Worm (Caenorhabditis elegans): ENCODE data around the gene odr-10.

odr-10 gene

DNA sequence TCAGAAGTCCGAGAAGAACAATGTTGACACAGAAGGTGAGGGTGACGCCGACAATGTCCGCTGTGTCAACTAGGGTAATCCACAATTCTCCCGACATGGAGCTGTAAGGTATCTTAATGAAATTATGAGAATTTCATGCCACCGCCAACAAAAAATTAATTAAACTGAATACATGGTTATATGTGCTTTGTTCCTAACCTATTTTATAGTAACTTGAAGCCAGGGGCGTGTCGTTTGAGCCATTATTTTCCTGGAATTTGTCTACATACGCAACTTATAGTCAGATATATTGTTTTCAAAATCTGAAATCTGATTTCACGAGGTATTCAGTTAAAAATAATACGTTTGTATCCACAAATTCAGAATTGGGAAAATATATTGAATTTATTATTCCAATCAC lies at the start of gene odr-10:
odr-10 (minus strand) TSS at position 101 of the 400 bp plus-strand sequence.
- TF ChIP-seq fkh-8 (tag; optimal IDR thresholded peaks at IDR 0.05), result peak; percentile 31
- no peak for TF ChIP-seq nhr-19 (GFP tag; conservative IDR thresholded peaks at IDR 0.05)

DNA sequence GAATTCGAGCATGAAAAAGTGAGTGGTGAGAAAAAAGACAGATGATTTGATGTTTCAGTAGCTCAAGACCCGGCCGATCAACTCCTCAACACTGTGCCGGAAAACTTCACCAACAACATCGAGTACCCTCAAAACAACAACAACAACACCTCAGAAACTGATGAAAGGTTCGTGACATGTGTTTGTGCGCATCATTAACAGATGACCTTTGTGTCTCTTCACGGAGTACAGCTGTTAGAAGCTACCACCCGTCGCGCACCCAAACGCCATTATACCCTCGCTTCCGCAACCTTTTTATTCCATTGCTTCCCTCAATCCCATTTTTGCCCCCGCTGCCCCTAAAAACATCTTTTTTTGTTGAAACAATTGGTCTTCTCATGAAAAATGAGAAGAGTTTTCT lies 49.5 kb upstream of the odr-10 start:
- TF ChIP-seq C04F5.9 (tag; optimal IDR thresholded peaks at IDR 0.05) (no peak), efl-1 (optimal IDR thresholded peaks at IDR 0.05) (no peak), efl-1 (GFP tag; optimal IDR thresholded peaks at IDR 0.05 in 1 of 2) (peak in 1 of 2 experiments; percentile 22), dsc-1 (tag; optimal IDR thresholded peaks at IDR 0.05) (peak; percentile 33)

DNA sequence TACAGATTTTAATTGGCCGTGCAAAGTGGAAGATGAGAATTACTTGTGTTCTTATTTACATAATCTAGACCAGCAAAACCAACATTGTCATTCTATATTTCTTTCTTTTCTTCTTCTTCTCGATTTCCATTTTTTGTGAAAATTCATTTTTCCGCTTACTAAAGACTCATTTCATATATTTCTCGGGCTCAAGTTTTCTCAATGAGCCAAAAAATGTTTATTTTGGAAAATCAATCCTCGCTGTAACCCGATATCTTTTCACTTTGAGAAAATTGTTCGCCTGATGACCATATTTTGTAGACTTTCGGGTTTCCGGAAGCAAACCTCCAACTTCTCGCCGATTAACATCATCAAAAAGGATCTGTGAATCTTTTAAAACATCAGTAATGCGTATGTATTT lies 48.2 kb upstream of the odr-10 start, which contains the start of gene nhx-4:
nhx-4 (plus strand) TSS at position 301 of the 400 bp plus-strand sequence.
- TF ChIP-seq egl-27 (tag; optimal IDR thresholded peaks at IDR 0.05) (no peak), tbx-2 (tag; optimal IDR thresholded peaks at IDR 0.05) (no peak), nhr-237 (tag; optimal IDR thresholded peaks at IDR 0.05) (no peak), lin-15B (tag; optimal IDR thresholded peaks at IDR 0.05) (no peak), swsn-7 (tag; optimal IDR thresholded peaks at IDR 0.05) (no peak), ets-5 (GFP tag; IDR thresholded peaks at IDR 0.05) (no peak), lin-35 (GFP tag; optimal IDR thresholded peaks at IDR 0.05) (no peak), nhr-19 (GFP tag; conservative IDR thresholded peaks at IDR 0.05) (no peak), nhr-12 (tag; optimal IDR thresholded peaks at IDR 0.05) (no peak), hlh-4 (tag; optimal IDR thresholded peaks at IDR 0.05) (no peak), rnt-1 (tag; optimal IDR thresholded peaks at IDR 0.05) (no peak), nhr-84 (tag; optimal IDR thresholded peaks at IDR 0.05) (no peak), elt-3 (tag; optimal IDR thresholded peaks at IDR 0.05) (no peak), unc-62 (GFP tag; optimal IDR thresholded peaks at IDR 0.05) (no peak), ama-1 (optimal IDR thresholded peaks at IDR 0.05) (no peak), lin-14 (GFP tag; optimal IDR thresholded peaks at IDR 0.05) (no peak), lin-13 (GFP tag; optimal IDR thresholded peaks at IDR 0.05) (no peak), dpl-1 (GFP tag; optimal IDR thresholded peaks at IDR 0.05) (no peak), alr-1 (tag; optimal IDR thresholded peaks at IDR 0.05; ENCODE audit: borderline replicate concordance) (no peak), ceh-63 (GFP tag; optimal IDR thresholded peaks at IDR 0.05) (no peak)

DNA sequence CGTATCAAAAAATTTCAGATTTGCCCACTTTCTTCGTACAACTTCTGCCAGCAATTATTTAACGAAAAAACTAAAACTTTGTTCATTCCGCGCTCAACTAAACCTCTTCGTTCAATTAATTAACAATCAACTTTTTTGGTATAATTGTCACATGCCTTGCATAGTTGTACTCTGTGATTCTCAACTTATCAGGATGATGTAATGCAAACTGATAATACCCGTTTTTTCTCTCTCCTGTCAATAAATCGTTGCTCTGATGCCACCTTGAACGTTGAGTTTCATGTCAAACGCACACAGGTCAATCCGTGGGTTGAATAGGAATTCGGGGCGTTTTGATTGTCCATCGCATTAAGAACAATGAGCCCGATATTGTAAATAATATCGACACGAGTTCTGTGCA lies 39.8 kb upstream of the odr-10 start:
- TF ChIP-seq elt-2 (tag; optimal IDR thresholded peaks at IDR 0.05), result peak; percentile 77
- TF ChIP-seq lin-15B (tag; optimal IDR thresholded peaks at IDR 0.05), result no peak
- TF ChIP-seq nhr-90 (tag; optimal IDR thresholded peaks at IDR 0.05; ENCODE audit: poor library complexity), result peak; percentile 14
- TF ChIP-seq lin-35 (GFP tag; optimal IDR thresholded peaks at IDR 0.05), result peak in 1 of 2 experiments; percentile 32
- no peak for TF ChIP-seq lsy-2 (tag; optimal IDR thresholded peaks at IDR 0.05)

DNA sequence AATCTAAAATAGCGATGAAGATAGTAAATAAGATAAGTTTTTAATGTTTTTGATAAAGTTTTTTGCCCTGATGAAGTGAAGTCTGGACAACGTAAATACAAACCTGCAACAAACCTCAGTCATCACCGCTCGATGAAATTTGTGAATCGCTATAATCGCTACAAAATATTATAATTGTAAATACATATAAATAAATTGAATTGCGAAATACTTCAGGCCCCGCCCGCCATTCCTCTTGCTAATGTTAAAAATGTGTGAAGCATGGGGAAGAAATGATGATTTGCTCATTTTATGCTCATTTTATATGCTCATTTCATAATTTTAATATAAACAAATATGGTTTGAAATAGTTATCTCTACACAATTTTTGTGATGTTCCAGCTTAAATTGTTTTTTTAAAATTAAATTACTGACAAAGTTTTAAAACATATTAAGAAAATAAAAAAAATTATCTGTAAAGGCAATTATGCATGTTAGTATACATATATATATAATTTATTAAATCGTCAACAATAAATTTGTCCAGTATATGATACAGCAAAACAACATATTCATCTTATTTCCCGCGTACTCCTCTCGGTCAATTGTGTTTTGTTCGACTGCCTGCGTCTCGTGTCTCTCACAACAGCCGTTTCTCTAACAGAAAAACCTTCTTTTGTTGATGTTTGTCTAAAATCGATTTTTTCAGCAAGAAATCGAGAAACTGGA lies 38.5 kb upstream of the odr-10 start, which contains the start of gene sid-5:
sid-5 (plus strand) TSS at position 658 of the 708 bp plus-strand sequence.
- TF ChIP-seq C16A3.4 (tag; optimal IDR thresholded peaks at IDR 0.05) (no peak), snu-23 (GFP tag; optimal IDR thresholded peaks at IDR 0.05) (no peak), ama-1 (optimal IDR thresholded peaks at IDR 0.05) (no peak), lir-3 (tag; optimal IDR thresholded peaks at IDR 0.05; ENCODE audit: poor library complexity) (no peak), pag-3 (tag; optimal IDR thresholded peaks at IDR 0.05; ENCODE audit: borderline replicate concordance, insufficient read depth) (no peak), efl-1 (optimal IDR thresholded peaks at IDR 0.05) (no peak), efl-1 (GFP tag; optimal IDR thresholded peaks at IDR 0.05 in 1 of 2) (peak in 1 of 2 experiments; percentile 44), lin-14 (GFP tag; optimal IDR thresholded peaks at IDR 0.05) (peak; percentile 24)

Measured in whole organism, L1 larva.